Fruit fly (Drosophila melanogaster): ENCODE results near the gene D19B.

dm6 chr3L:6188995-6189927 lies 4.5 kb upstream of the D19B start, which contains the start of the genes D19A and CG7386:
- no peak for TF ChIP-seq usp (GFP tag; optimal IDR thresholded peaks at IDR 0.05)
- no peak for TF ChIP-seq psq (optimal IDR thresholded peaks at IDR 0.05)
- TF ChIP-seq CG8478 (optimal IDR thresholded peaks at IDR 0.05) = no peak
- TF ChIP-seq pan (optimal IDR thresholded peaks at IDR 0.05) = no peak
- TF ChIP-seq EcR (GFP tag; optimal IDR thresholded peaks at IDR 0.05) = no peak
